Fruit fly (Drosophila melanogaster): ENCODE results near the gene CG9121.
A peak's percentile ranks its signal among the peaks of the same experiment; 100 is the strongest.

CG9121 gene

dm6 chr2L:5010784-5011260 lies 40.0 kb downstream of the CG9121 start, which contains the start of the genes CG31917, Tfb5 and SelT (continued):
- TF ChIP-seq Sox100B (GFP tag; optimal IDR thresholded peaks at IDR 0.05), result no peak
- no peak for TF ChIP-seq CG10321 (GFP tag; IDR thresholded peaks at IDR 0.05)
- TF ChIP-seq da (GFP tag; optimal IDR thresholded peaks at IDR 0.05), result no peak
- no peak for TF ChIP-seq CG11560 (tag; IDR thresholded peaks at IDR 0.05)
- TF ChIP-seq ash1 (GFP tag; optimal IDR thresholded peaks at IDR 0.05), result no peak
- TF ChIP-seq al (GFP tag; IDR thresholded peaks at IDR 0.05), result no peak
- TF ChIP-seq sna (GFP tag; IDR thresholded peaks at IDR 0.05; ENCODE audit: partially characterized antibody), result peak; percentile 70
- no peak for TF ChIP-seq NFAT (GFP tag; IDR thresholded peaks at IDR 0.05)
- no peak for TF ChIP-seq Blimp-1 (GFP tag; optimal IDR thresholded peaks at IDR 0.05)
- TF ChIP-seq CG30403 (GFP tag; optimal IDR thresholded peaks at IDR 0.05), result peak; percentile 77
- TF ChIP-seq gcm (GFP tag; optimal IDR thresholded peaks at IDR 0.05), result peak; percentile 61
- TF ChIP-seq ro (GFP tag; IDR thresholded peaks at IDR 0.05), result no peak
- no peak for TF ChIP-seq CG30020 (tag; optimal IDR thresholded peaks at IDR 0.05)
- peak; percentile 43; the same call in 1 of the 2 replicates for TF ChIP-seq Xrp1 (GFP tag; IDR thresholded peaks at IDR 0.05)
- no peak for TF ChIP-seq klu (GFP tag; IDR thresholded peaks at IDR 0.05)
- peak; percentile 82 for TF ChIP-seq lilli (GFP tag; optimal IDR thresholded peaks at IDR 0.05)
- peak; percentile 68 for TF ChIP-seq NC2β (GFP tag; optimal IDR thresholded peaks at IDR 0.05)
- TF ChIP-seq NC2α (GFP tag; optimal IDR thresholded peaks at IDR 0.05), result no peak
- TF ChIP-seq dpn (GFP tag; optimal IDR thresholded peaks at IDR 0.05), result peak; percentile 16 to 67
- TF ChIP-seq Dek (tag; optimal IDR thresholded peaks at IDR 0.05), result peak; percentile 45
- no peak for TF ChIP-seq CG3726 (GFP tag; IDR thresholded peaks at IDR 0.05)
- TF ChIP-seq Atf-2 (GFP tag; optimal IDR thresholded peaks at IDR 0.05), result peak; percentile 30
- TF ChIP-seq zen2 (GFP tag; IDR thresholded peaks at IDR 0.05; ENCODE audit: partially characterized antibody), result peak; percentile 28; the same call in 2 of the 3 replicates
- no peak for TF ChIP-seq dmrt99B (tag; optimal IDR thresholded peaks at IDR 0.05)
- peak; percentile 69 for TF ChIP-seq CG14710 (tag; optimal IDR thresholded peaks at IDR 0.05)
- no peak for TF ChIP-seq ato (GFP tag; IDR thresholded peaks at IDR 0.05; ENCODE audit: partially characterized antibody)
- TF ChIP-seq CG31388 (GFP tag; optimal IDR thresholded peaks at IDR 0.05), result no peak
- peak; percentile 52 for TF ChIP-seq dmrt11E (tag; optimal IDR thresholded peaks at IDR 0.05)
- TF ChIP-seq CG9727 (GFP tag; optimal IDR thresholded peaks at IDR 0.05), result peak; percentile 45
- peak; percentile 62 for TF ChIP-seq vvl (GFP tag; IDR thresholded peaks at IDR 0.05)
- TF ChIP-seq unc-4 (GFP tag; IDR thresholded peaks at IDR 0.05; ENCODE audit: partially characterized antibody), result peak; percentile 79
- TF ChIP-seq nom (GFP tag; optimal IDR thresholded peaks at IDR 0.05), result no peak
- no peak for TF ChIP-seq CG11723 (GFP tag; optimal IDR thresholded peaks at IDR 0.05)
- no peak for TF ChIP-seq cg (GFP tag; optimal IDR thresholded peaks at IDR 0.05)
- no peak for TF ChIP-seq CG6175 (GFP tag; IDR thresholded peaks at IDR 0.05)
- TF ChIP-seq dati (GFP tag; IDR thresholded peaks at IDR 0.05), result no peak
- TF ChIP-seq nau (GFP tag; optimal IDR thresholded peaks at IDR 0.05), result no peak
- no peak for TF ChIP-seq ab (GFP tag; optimal IDR thresholded peaks at IDR 0.05)
- TF ChIP-seq CG6254 (GFP tag; optimal IDR thresholded peaks at IDR 0.05), result no peak
- TF ChIP-seq H15 (GFP tag; IDR thresholded peaks at IDR 0.05), result no peak
- peak; percentile 75 for TF ChIP-seq Bgb (GFP tag; IDR thresholded peaks at IDR 0.05; ENCODE audit: partially characterized antibody)
- no peak for TF ChIP-seq Kr (GFP tag; optimal IDR thresholded peaks at IDR 0.05)
- TF ChIP-seq CG8359 (GFP tag; optimal IDR thresholded peaks at IDR 0.05; ENCODE audit: borderline replicate concordance), result no peak
- TF ChIP-seq en (GFP tag; optimal IDR thresholded peaks at IDR 0.05), result no peak
- TF ChIP-seq Doc3 (GFP tag; IDR thresholded peaks at IDR 0.05; ENCODE audit: partially characterized antibody), result peak; percentile 83
- TF ChIP-seq fd96Cb (tag; optimal IDR thresholded peaks at IDR 0.05), result peak; percentile 15
- no peak for TF ChIP-seq D19B (GFP tag; optimal IDR thresholded peaks at IDR 0.05)
- no peak for TF ChIP-seq ap (GFP tag; IDR thresholded peaks at IDR 0.05)
- no peak; the same call in 1 of the 2 replicates for TF ChIP-seq CG6689 (GFP tag; IDR thresholded peaks at IDR 0.05)
- TF ChIP-seq CG12071 (GFP tag; optimal IDR thresholded peaks at IDR 0.05), result no peak

Data from whole organism, embryonic.